Worm (Caenorhabditis elegans) whole organism, mixed stage, embryonic: ENCODE results near the gene T05A12.3.
A peak's percentile ranks its signal among the peaks of the same experiment; 100 is the strongest.

Experiments
- ces-1 ChIP-seq: fragments of 150-350 bp; optimal IDR thresholded peaks from 2 replicates; lab custom pipeline; 2014; ENCODE audit warnings: missing biosample characterization, missing genetic modification reagents, missing genetic modification characterization
- cnd-1 ChIP-seq: fragments of 200-800 bp; sonication (Bioruptor generic); optimal IDR thresholded peaks from 2 replicates; lab custom pipeline; 2018; ENCODE audit warnings: mild to moderate bottlenecking, missing genetic modification characterization, missing compliant biosample characterization
- elt-1 ChIP-seq: sonication (generic microtip); optimal IDR thresholded peaks from 2 replicates; lab custom pipeline; 2017; ENCODE audit warnings: missing genetic modification characterization, mild to moderate bottlenecking, missing compliant biosample characterization, antibody characterized with exemption, moderate library complexity, borderline replicate concordance; ENCODE audit not compliant: insufficient read depth
- elt-3 ChIP-seq: fragments of 150-350 bp; optimal IDR thresholded peaks from 2 replicates; lab custom pipeline; 2014; ENCODE audit warnings: missing biosample characterization, missing genetic modification characterization
- flh-1 ChIP-seq: fragments of 200-800 bp; sonication (Bioruptor generic); optimal IDR thresholded peaks from 2 replicates; lab custom pipeline; 2018; ENCODE audit warnings: mild to moderate bottlenecking, missing genetic modification characterization, moderate library complexity, missing compliant biosample characterization
- ham-2 ChIP-seq: fragments of 200-800 bp; sonication (Bioruptor generic); optimal IDR thresholded peaks from 2 replicates; lab custom pipeline; 2018; ENCODE audit warnings: mild to moderate bottlenecking, missing genetic modification characterization, missing compliant biosample characterization
- lin-13 ChIP-seq: fragments of 150-350 bp; optimal IDR thresholded peaks from 2 replicates; lab custom pipeline; 2014; ENCODE audit warnings: missing biosample characterization, missing genetic modification characterization
- lin-32 ChIP-seq: fragments of 200-800 bp; sonication (Bioruptor generic); optimal IDR thresholded peaks from 2 replicates; lab custom pipeline; 2018; ENCODE audit warnings: mild to moderate bottlenecking, missing genetic modification characterization, missing compliant biosample characterization
- lsy-2 ChIP-seq: fragments of 150-350 bp; optimal IDR thresholded peaks from 2 replicates; lab custom pipeline; 2014; ENCODE audit warnings: missing biosample characterization, missing genetic modification characterization
- mls-2 ChIP-seq: sonication (generic microtip); optimal IDR thresholded peaks from 2 replicates; lab custom pipeline; 2016; ENCODE audit warnings: mild to moderate bottlenecking, missing genetic modification characterization, moderate library complexity, missing compliant biosample characterization
- nhr-237 ChIP-seq: fragments of 150-350 bp; optimal IDR thresholded peaks from 2 replicates; lab custom pipeline; 2014; ENCODE audit warnings: missing biosample characterization, missing genetic modification characterization
- pha-4 ChIP-seq: fragments of 150-350 bp; optimal IDR thresholded peaks from 2 replicates; lab custom pipeline; 2018; ENCODE audit warnings: missing biosample characterization, missing genetic modification reagents, missing genetic modification characterization
- snpc-4 ChIP-seq: fragments of 150-350 bp; optimal IDR thresholded peaks from 2 replicates; lab custom pipeline; 2014; ENCODE audit warnings: missing biosample characterization, missing genetic modification characterization
- sptf-1 ChIP-seq: sonication (generic microtip); optimal IDR thresholded peaks from 2 replicates; lab custom pipeline; 2017; ENCODE audit warnings: mild to moderate bottlenecking, missing genetic modification characterization, moderate library complexity, missing compliant biosample characterization
- tbx-8 ChIP-seq: fragments of 200-800 bp; sonication (Bioruptor generic); optimal IDR thresholded peaks from 2 replicates; lab custom pipeline; 2018; ENCODE audit warnings: mild to moderate bottlenecking, missing genetic modification characterization, moderate library complexity, missing compliant biosample characterization
- ztf-11 ChIP-seq: fragments of 150-350 bp; optimal IDR thresholded peaks from 2 replicates; lab custom pipeline; 2014; ENCODE audit warnings: missing biosample characterization, missing genetic modification characterization

Gene T05A12.3

ce11 chrIV:6836769-6837168 is 50.7 kb downstream of the T05A12.3 start:
- no peak for TF ChIP-seq cnd-1 (tag; lab: Kevin White, UChicago)
- TF ChIP-seq flh-1 (GFP tag; lab: Kevin White, UChicago) = no peak
- no peak for TF ChIP-seq pha-4 (tag; lab: Kevin White, UChicago)
- TF ChIP-seq lsy-2 = no peak

- TF ChIP-seq ztf-11 (tag; lab: Kevin White, UChicago) (no peak), elt-3 (no peak), lin-32 (no peak), lin-13 (tag; lab: Kevin White, UChicago) (no peak), sptf-1 (tag; lab: Kevin White, UChicago) (no peak), ces-1 (GFP tag; lab: Kevin White, UChicago) (no peak), tbx-8 (GFP tag; lab: Kevin White, UChicago) (no peak), snpc-4 (no peak), flh-1 (GFP tag; lab: Kevin White, UChicago) (no peak), mls-2 (no peak), ham-2 (GFP tag; lab: Kevin White, UChicago) (no peak)
These were observed 52.7 kb downstream of the T05A12.3 start for ce11 chrIV:6834705-6835104.

- TF ChIP-seq lin-32 (no peak), elt-1 (tag; lab: Kevin White, UChicago) (peak; percentile 46), elt-3 (no peak), cnd-1 (tag; lab: Kevin White, UChicago) (no peak), nhr-237 (tag; lab: Kevin White, UChicago) (no peak)
These were observed 53.8 kb downstream of the T05A12.3 start for ce11 chrIV:6833617-6834016.
